Worm (Caenorhabditis elegans) whole organism, L4 larva: ENCODE data around the gene K09G1.2.

Experiments
- attf-4 ChIP-seq: sonication (generic microtip); optimal IDR thresholded peaks from 3 replicates; lab custom pipeline; 2017; ENCODE audit warnings: missing biosample characterization, missing genetic modification characterization
- cey-2 ChIP-seq: sonication (generic microtip); optimal IDR thresholded peaks from 3 replicates; lab custom pipeline; 2017; ENCODE audit warnings: missing genetic modification characterization, mild to moderate bottlenecking, missing compliant biosample characterization, antibody characterized with exemption, borderline replicate concordance; ENCODE audit not compliant: insufficient read depth
- dpl-1 ChIP-seq: fragments of 150-350 bp; optimal IDR thresholded peaks from 2 replicates; lab custom pipeline; 2014; ENCODE audit warnings: missing biosample characterization, missing genetic modification reagents, missing genetic modification characterization
- egl-27 ChIP-seq: sonication (generic microtip); optimal IDR thresholded peaks from 3 replicates; lab custom pipeline; 2017; ENCODE audit warnings: missing biosample characterization, missing genetic modification reagents, missing genetic modification characterization
- hlh-11 ChIP-seq: fragments of 200-800 bp; sonication (Bioruptor generic); optimal IDR thresholded peaks from 2 replicates; lab custom pipeline; 2018; ENCODE audit warnings: mild to moderate bottlenecking, missing genetic modification characterization, missing compliant biosample characterization
- nhr-102 ChIP-seq: sonication (generic microtip); optimal IDR thresholded peaks from 2 replicates; lab custom pipeline; 2016; ENCODE audit warnings: mild to moderate bottlenecking, missing genetic modification characterization, moderate library complexity, missing compliant biosample characterization
- pqm-1 ChIP-seq: sonication (generic microtip); optimal IDR thresholded peaks from 2 replicates; lab custom pipeline; 2017; ENCODE audit warnings: missing biosample characterization, missing genetic modification characterization
- unc-39 ChIP-seq: sonication (generic microtip); optimal IDR thresholded peaks from 2 replicates; lab custom pipeline; 2017; ENCODE audit warnings: missing biosample characterization, missing genetic modification characterization

DNA sequence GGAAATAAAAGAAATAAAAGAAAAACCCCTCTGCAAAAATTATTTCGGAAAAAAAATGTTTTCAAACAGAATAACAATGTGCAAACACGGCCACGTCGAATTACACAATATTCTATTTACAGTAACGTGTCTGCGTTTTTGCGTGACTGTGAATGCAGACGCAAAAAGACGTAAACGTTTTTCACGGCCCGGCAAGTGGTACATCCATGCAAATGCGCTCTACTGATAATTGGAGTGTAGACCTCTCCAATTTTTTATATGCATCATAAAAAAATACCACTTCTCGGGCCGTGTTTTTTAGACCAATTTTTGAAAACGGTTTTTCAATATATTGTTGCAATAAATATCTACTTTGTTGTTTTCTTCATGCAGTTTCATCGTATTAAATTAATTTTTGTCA is 41.0 kb upstream of the K09G1.2 start, which contains the start of gene nstp-10:
- TF ChIP-seq nhr-102 (tag; lab: Kevin White, UChicago) (no peak), cey-2 (no peak), unc-39 (tag; lab: Kevin White, UChicago) (no peak), pqm-1 (no peak), dpl-1 (GFP tag; lab: Kevin White, UChicago) (peak; percentile 42), attf-4 (tag; lab: Kevin White, UChicago) (no peak), hlh-11 (tag; lab: Kevin White, UChicago) (peak; percentile 8), egl-27 (tag; lab: Kevin White, UChicago) (no peak)
